In the genomic region with DNA sequence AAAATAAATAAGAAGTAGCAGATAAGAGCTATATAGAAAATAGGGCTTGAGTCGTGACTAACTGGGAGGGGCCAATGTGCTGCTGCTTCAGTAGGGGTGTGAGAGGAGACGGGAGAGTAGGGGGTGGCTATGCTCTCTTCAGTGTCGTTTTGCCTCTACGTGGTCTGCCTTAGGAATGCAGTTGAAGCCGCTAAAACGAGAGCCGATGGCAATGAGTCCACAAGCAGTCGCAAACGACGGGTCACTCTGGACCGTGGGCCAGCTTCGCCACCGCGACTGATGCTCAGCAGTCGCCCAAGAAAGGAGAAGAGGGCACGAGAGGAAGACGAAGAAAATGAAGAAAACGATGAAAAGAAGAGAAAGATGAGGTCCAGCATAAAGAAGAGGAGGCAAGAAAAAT, we compare ENCODE assay signal across 6 worm cellular contexts.
TF ChIP-seq lines count a peak whose summit lies in the region.

A gene (minus strand): TSS at position 17 of the 400 bp plus-strand sequence.

TF ChIP-seq in whole organism, L1 larva, 84 proteins besides CTCF, POLR2A, EP300 and RAD21:
- TF ChIP-seq swsn-7 (tag; optimal IDR thresholded peaks at IDR 0.05; lab: Kevin White, UChicago), result peak; percentile 50
- TF ChIP-seq dsc-1 (tag; optimal IDR thresholded peaks at IDR 0.05; lab: Kevin White, UChicago), result peak; percentile 50
- no peak for TF ChIP-seq lin-15B (tag; optimal IDR thresholded peaks at IDR 0.05; lab: Kevin White, UChicago)
- peak; percentile 26 for TF ChIP-seq nhr-47 (tag; optimal IDR thresholded peaks at IDR 0.05; lab: Kevin White, UChicago)
- TF ChIP-seq snu-23 (GFP tag; optimal IDR thresholded peaks at IDR 0.05; lab: Kevin White, UChicago), result peak; percentile 10
- peak; percentile 55 for TF ChIP-seq fkh-10 (GFP tag; optimal IDR thresholded peaks at IDR 0.05; lab: Kevin White, UChicago)
- no peak for TF ChIP-seq elt-2 (tag; optimal IDR thresholded peaks at IDR 0.05; lab: Kevin White, UChicago)
- TF ChIP-seq sox-4 (tag; optimal IDR thresholded peaks at IDR 0.05; lab: Kevin White, UChicago), result peak; percentile 39
- TF ChIP-seq tlp-1 (tag; optimal IDR thresholded peaks at IDR 0.05; lab: Kevin White, UChicago), result no peak
- no peak for TF ChIP-seq lin-35 (GFP tag; optimal IDR thresholded peaks at IDR 0.05; lab: Kevin White, UChicago)
- peak; percentile 23 for TF ChIP-seq egl-13 (tag; optimal IDR thresholded peaks at IDR 0.05; lab: Kevin White, UChicago)
- TF ChIP-seq zip-4 (GFP tag; optimal IDR thresholded peaks at IDR 0.05; lab: Kevin White, UChicago), result no peak
- peak; percentile 40 for TF ChIP-seq unc-86 (tag; optimal IDR thresholded peaks at IDR 0.05; lab: Kevin White, UChicago)

TF ChIP-seq in whole organism, L2 larva, 48 proteins besides CTCF, POLR2A, EP300 and RAD21:
- TF ChIP-seq blmp-1 (tag; optimal IDR thresholded peaks at IDR 0.05; lab: Kevin White, UChicago; ENCODE audit: insufficient read depth) (no peak), ztf-11 (tag; optimal IDR thresholded peaks at IDR 0.05; lab: Kevin White, UChicago) (no peak), nhr-25 (tag; optimal IDR thresholded peaks at IDR 0.05; lab: Kevin White, UChicago) (no peak), nhr-129 (tag; optimal IDR thresholded peaks at IDR 0.05; lab: Kevin White, UChicago) (peak; percentile 31), gmeb-1 (tag; optimal IDR thresholded peaks at IDR 0.05; lab: Kevin White, UChicago) (no peak), unc-55 (GFP tag; optimal IDR thresholded peaks at IDR 0.05; lab: Kevin White, UChicago) (peak; percentile 1), sma-9 (GFP tag; optimal IDR thresholded peaks at IDR 0.05; lab: Kevin White, UChicago) (no peak), sma-9 (tag; optimal IDR thresholded peaks at IDR 0.05; lab: Kevin White, UChicago) (no peak)
TF ChIP-seq in whole organism, L2 larva: peak in this region for 2.

TF ChIP-seq in whole organism, L3 larva, 47 proteins besides CTCF, POLR2A, EP300 and RAD21:
- no peak for TF ChIP-seq ztf-4 (tag; optimal IDR thresholded peaks at IDR 0.05; lab: Kevin White, UChicago)
- TF ChIP-seq nfya-1 (tag; optimal IDR thresholded peaks at IDR 0.05; lab: Kevin White, UChicago; ENCODE audit: insufficient read depth), result peak; percentile 70

TF ChIP-seq in whole organism, L4 larva, 104 proteins besides CTCF, POLR2A, EP300 and RAD21:
- peak; percentile 23 for TF ChIP-seq rbr-2 (tag; optimal IDR thresholded peaks at IDR 0.05; lab: Kevin White, UChicago)
- TF ChIP-seq nhr-111 (GFP tag; optimal IDR thresholded peaks at IDR 0.05; lab: Kevin White, UChicago), result no peak
- TF ChIP-seq F37D6.2 (tag; optimal IDR thresholded peaks at IDR 0.05; lab: Kevin White, UChicago), result peak; percentile 3
- peak in 1 of 2 experiments; percentile 30 for TF ChIP-seq unc-62 (GFP tag; optimal IDR thresholded peaks at IDR 0.05 in 1 of 2; lab: Kevin White, UChicago)
- TF ChIP-seq unc-62 (tag; optimal IDR thresholded peaks at IDR 0.05; lab: Kevin White, UChicago), result no peak
- TF ChIP-seq fkh-10 (GFP tag; optimal IDR thresholded peaks at IDR 0.05; lab: Kevin White, UChicago), result peak; percentile 19

TF ChIP-seq in whole organism, late embryonic, 69 proteins besides CTCF, POLR2A, EP300 and RAD21 (continues in another document):
- TF ChIP-seq nfya-1 (tag; optimal IDR thresholded peaks at IDR 0.05; lab: Kevin White, UChicago) (no peak), C38D4.7 (GFP tag; optimal IDR thresholded peaks at IDR 0.05; lab: Kevin White, UChicago) (no peak), ceh-22 (tag; optimal IDR thresholded peaks at IDR 0.05; lab: Kevin White, UChicago) (no peak), T23F11.4 (GFP tag; optimal IDR thresholded peaks at IDR 0.05; lab: Kevin White, UChicago) (no peak), pax-1 (tag; optimal IDR thresholded peaks at IDR 0.05; lab: Kevin White, UChicago) (no peak), rnt-1 (tag; optimal IDR thresholded peaks at IDR 0.05; lab: Kevin White, UChicago) (no peak), hlh-15 (tag; optimal IDR thresholded peaks at IDR 0.05; lab: Kevin White, UChicago) (no peak), pha-2 (tag; optimal IDR thresholded peaks at IDR 0.05; lab: Kevin White, UChicago) (no peak), eyg-1 (tag; optimal IDR thresholded peaks at IDR 0.05; lab: Kevin White, UChicago) (no peak), unc-55 (GFP tag; optimal IDR thresholded peaks at IDR 0.05; lab: Kevin White, UChicago) (no peak), hlh-8 (tag; optimal IDR thresholded peaks at IDR 0.05; lab: Kevin White, UChicago) (no peak), odd-2 (tag; optimal IDR thresholded peaks at IDR 0.05; lab: Kevin White, UChicago) (no peak), npax-4 (tag; optimal IDR thresholded peaks at IDR 0.05; lab: Kevin White, UChicago) (no peak), fkh-6 (tag; optimal IDR thresholded peaks at IDR 0.05; lab: Kevin White, UChicago) (no peak), mec-3 (tag; optimal IDR thresholded peaks at IDR 0.05; lab: Kevin White, UChicago; ENCODE audit: borderline replicate concordance) (no peak), syd-9 (tag; optimal IDR thresholded peaks at IDR 0.05; lab: Kevin White, UChicago) (no peak), pros-1 (tag; optimal IDR thresholded peaks at IDR 0.05; lab: Kevin White, UChicago) (no peak), ceh-34 (tag; optimal IDR thresholded peaks at IDR 0.05; lab: Kevin White, UChicago) (no peak), sox-4 (tag; optimal IDR thresholded peaks at IDR 0.05; lab: Kevin White, UChicago) (no peak), gmeb-2 (tag; optimal IDR thresholded peaks at IDR 0.05; lab: Kevin White, UChicago) (no peak), ref-2 (tag; optimal IDR thresholded peaks at IDR 0.05; lab: Kevin White, UChicago) (peak; percentile 5), lim-6 (tag; optimal IDR thresholded peaks at IDR 0.05; lab: Kevin White, UChicago) (no peak), hlh-30 (tag; optimal IDR thresholded peaks at IDR 0.05; lab: Kevin White, UChicago; ENCODE audit: insufficient read depth) (no peak), lin-11 (tag; optimal IDR thresholded peaks at IDR 0.05; lab: Kevin White, UChicago) (no peak), ceh-24 (tag; optimal IDR thresholded peaks at IDR 0.05; lab: Kevin White, UChicago) (no peak), sox-2 (GFP tag; IDR thresholded peaks at IDR 0.05; lab: Robert Waterston, UW) (no peak), unc-3 (GFP tag; conservative IDR thresholded peaks at IDR 0.05; lab: Robert Waterston, UW) (no peak), unc-3 (tag; optimal IDR thresholded peaks at IDR 0.05; lab: Kevin White, UChicago) (no peak), elt-2 (tag; optimal IDR thresholded peaks at IDR 0.05; lab: Kevin White, UChicago) (no peak), ama-1 (optimal IDR thresholded peaks at IDR 0.05; lab: Kevin White, UChicago) (no peak), nhr-11 (tag; optimal IDR thresholded peaks at IDR 0.05; lab: Kevin White, UChicago) (no peak), sdc-2 (tag; optimal IDR thresholded peaks at IDR 0.05; lab: Kevin White, UChicago) (peak; percentile 16)

TF ChIP-seq in whole organism, mixed stage, embryonic, 35 proteins besides CTCF, POLR2A, EP300 and RAD21:
- TF ChIP-seq blmp-1 (tag; optimal IDR thresholded peaks at IDR 0.05; lab: Kevin White, UChicago) (no peak), ces-1 (GFP tag; optimal IDR thresholded peaks at IDR 0.05; lab: Kevin White, UChicago) (peak; percentile 31)
